Fruit fly (Drosophila melanogaster) whole organism, prepupa: ENCODE measurements around the gene trus.

Source experiments
- CG10669 ChIP-seq: fragments of 200-800 bp; sonication (Bioruptor generic); optimal IDR thresholded peaks from 3 replicates; lab custom pipeline; 2018; ENCODE audit warnings: missing biosample characterization, mild to moderate bottlenecking, missing genetic modification characterization, moderate library complexity
- CG11294 ChIP-seq: fragments of 200-800 bp; sonication (Bioruptor generic); IDR thresholded peaks from 2 replicates; pipeline ENCODE4 v1.3.6; 2022; ENCODE audit warnings: missing biosample characterization, missing genetic modification characterization
- CG1621 ChIP-seq: fragments of 200-800 bp; sonication (Bioruptor generic); optimal IDR thresholded peaks from 3 replicates; lab custom pipeline; 2018; ENCODE audit warnings: missing biosample characterization, mild to moderate bottlenecking, missing genetic modification characterization
- CG3032 ChIP-seq: fragments of 200-800 bp; optimal IDR thresholded peaks from 2 replicates; lab custom pipeline; 2019; ENCODE audit warnings: missing biosample characterization, mild to moderate bottlenecking, missing genetic modification characterization, moderate library complexity
- CG31627 ChIP-seq: fragments of 200-800 bp; sonication (Bioruptor generic); optimal IDR thresholded peaks from 3 replicates; lab custom pipeline; 2016; ENCODE audit warnings: missing biosample characterization, missing genetic modification characterization
- CG34406 ChIP-seq: fragments of 200-800 bp; sonication (Bioruptor generic); optimal IDR thresholded peaks from 3 replicates; lab custom pipeline; 2016; ENCODE audit warnings: missing biosample characterization, missing genetic modification characterization
- CG3919 ChIP-seq: fragments of 200-800 bp; sonication (Bioruptor generic); optimal IDR thresholded peaks from 3 replicates; lab custom pipeline; 2016; ENCODE audit warnings: missing biosample characterization, missing genetic modification characterization
- CG4318 ChIP-seq: fragments of 200-800 bp; sonication (Bioruptor generic); optimal IDR thresholded peaks from 3 replicates; lab custom pipeline; 2017; ENCODE audit warnings: missing biosample characterization, mild to moderate bottlenecking, missing genetic modification characterization
- CG6163 ChIP-seq: fragments of 200-800 bp; sonication (Bioruptor generic); IDR thresholded peaks from 3 replicates; pipeline ENCODE4 v1.3.6; 2022; ENCODE audit warnings: missing biosample characterization, missing genetic modification characterization
- CG6276 ChIP-seq: fragments of 200-800 bp; sonication (Bioruptor generic); optimal IDR thresholded peaks from 2 replicates; lab custom pipeline; 2017; ENCODE audit warnings: missing biosample characterization, mild to moderate bottlenecking, missing genetic modification characterization
- CG6808 ChIP-seq: fragments of 200-800 bp; sonication (Bioruptor generic); optimal IDR thresholded peaks from 3 replicates; lab custom pipeline; 2017; ENCODE audit warnings: missing biosample characterization, missing genetic modification characterization, mild to moderate bottlenecking, moderate library complexity, missing genetic modification reagents
- CG6854 ChIP-seq: fragments of 200-800 bp; sonication (Bioruptor generic); optimal IDR thresholded peaks from 2 replicates; lab custom pipeline; 2017; ENCODE audit warnings: missing biosample characterization, mild to moderate bottlenecking, missing genetic modification characterization
- CG8119 ChIP-seq: fragments of 200-800 bp; sonication (Bioruptor generic); IDR thresholded peaks from 3 replicates; pipeline ENCODE4 v1.3.6; 2022; ENCODE audit warnings: missing biosample characterization, missing genetic modification characterization
- CG8319 ChIP-seq: fragments of 200-800 bp; sonication (Bioruptor generic); optimal IDR thresholded peaks from 3 replicates; lab custom pipeline; 2016; ENCODE audit warnings: missing biosample characterization, missing genetic modification characterization
- Eip78C ChIP-seq: fragments of 200-800 bp; sonication (Bioruptor generic); peaks from one replicate; lab custom pipeline; 2016; ENCODE audit warnings: missing biosample characterization, missing genetic modification characterization
- Ets96B ChIP-seq: fragments of 200-800 bp; optimal IDR thresholded peaks from 2 replicates; lab custom pipeline; 2019; ENCODE audit warnings: missing biosample characterization, mild to moderate bottlenecking, missing genetic modification characterization, moderate library complexity
- Gug ChIP-seq: fragments of 200-800 bp; sonication (Bioruptor generic); IDR thresholded peaks from 2 replicates; pipeline ENCODE4 v1.3.6; 2022; ENCODE audit warnings: missing biosample characterization, missing genetic modification characterization
- Hr38 ChIP-seq: sonication (Bioruptor generic); optimal IDR thresholded peaks from 2 replicates; lab custom pipeline; 2016; ENCODE audit warnings: missing biosample characterization, missing genetic modification characterization
- Hr39 ChIP-seq: fragments of 200-800 bp; sonication (Bioruptor generic); optimal IDR thresholded peaks from 2 replicates; lab custom pipeline; 2016; ENCODE audit warnings: missing biosample characterization, missing genetic modification characterization
- Lpt ChIP-seq: fragments of 200-800 bp; sonication (Bioruptor generic); optimal IDR thresholded peaks from 3 replicates; lab custom pipeline; 2016; ENCODE audit warnings: missing biosample characterization, missing genetic modification characterization
- Met ChIP-seq: fragments of 200-800 bp; sonication (Bioruptor generic); optimal IDR thresholded peaks from 3 replicates; lab custom pipeline; 2016; ENCODE audit warnings: missing biosample characterization, missing genetic modification characterization
- Sox102F ChIP-seq: fragments of 200-800 bp; sonication (Bioruptor generic); optimal IDR thresholded peaks from 2 replicates; lab custom pipeline; 2016; ENCODE audit warnings: missing biosample characterization, mild to moderate bottlenecking, missing genetic modification characterization
- Sox14 ChIP-seq: fragments of 200-800 bp; sonication (Bioruptor generic); optimal IDR thresholded peaks from 3 replicates; lab custom pipeline; 2016; ENCODE audit warnings: missing biosample characterization, missing genetic modification characterization
- cyc ChIP-seq: fragments of 200-800 bp; sonication (Bioruptor generic); optimal IDR thresholded peaks from 3 replicates; lab custom pipeline; 2016; ENCODE audit warnings: missing biosample characterization, missing genetic modification characterization
- dsx ChIP-seq: fragments of 200-800 bp; optimal IDR thresholded peaks from 3 replicates; lab custom pipeline; 2019; ENCODE audit warnings: missing biosample characterization, mild to moderate bottlenecking, missing genetic modification characterization, moderate library complexity; ENCODE audit not compliant: poor library complexity, severe bottlenecking
- esn ChIP-seq: fragments of 200-800 bp; sonication (Bioruptor generic); optimal IDR thresholded peaks from 2 replicates; lab custom pipeline; 2016; ENCODE audit warnings: missing biosample characterization, mild to moderate bottlenecking, missing genetic modification characterization, moderate library complexity
- fd59A ChIP-seq: fragments of 200-800 bp; sonication (Bioruptor generic); optimal IDR thresholded peaks from 2 replicates; lab custom pipeline; 2017; ENCODE audit warnings: missing biosample characterization, mild to moderate bottlenecking, missing genetic modification characterization, missing genetic modification reagents
- fd85E ChIP-seq: fragments of 200-800 bp; sonication (Bioruptor generic); optimal IDR thresholded peaks from 3 replicates; lab custom pipeline; 2016; ENCODE audit warnings: missing biosample characterization, missing genetic modification characterization
- lz ChIP-seq: fragments of 200-800 bp; sonication (Bioruptor generic); optimal IDR thresholded peaks from 3 replicates; lab custom pipeline; 2016; ENCODE audit warnings: missing biosample characterization, missing genetic modification characterization
- net ChIP-seq: fragments of 200-800 bp; sonication (Bioruptor generic); optimal IDR thresholded peaks from 3 replicates; lab custom pipeline; 2016; ENCODE audit warnings: missing biosample characterization, missing genetic modification characterization
- salr ChIP-seq, 2 experiments: fragments of 200-800 bp; sonication (Bioruptor generic); optimal IDR thresholded peaks; 3 replicates each; lab custom pipeline; 2016 to 2018; ENCODE audit warnings: missing biosample characterization in 2 of 2, missing genetic modification characterization in 2 of 2, mild to moderate bottlenecking in 1 of 2
- spab ChIP-seq: fragments of 200-800 bp; sonication (Bioruptor generic); optimal IDR thresholded peaks from 2 replicates; lab custom pipeline; 2017; ENCODE audit warnings: missing biosample characterization, mild to moderate bottlenecking, missing genetic modification characterization, missing genetic modification reagents
- ss ChIP-seq, 2 experiments: fragments of 200-800 bp; sonication (Bioruptor generic); optimal IDR thresholded peaks; 2 replicates in 1 of 2; 3 replicates in 1 of 2; lab custom pipeline; 2017 to 2018; ENCODE audit warnings: mild to moderate bottlenecking in 2 of 2, missing biosample characterization in 2 of 2, missing genetic modification characterization in 2 of 2, moderate library complexity in 1 of 2
- svp ChIP-seq: fragments of 200-800 bp; sonication (Bioruptor generic); peaks from one replicate; lab custom pipeline; 2016; ENCODE audit warnings: missing biosample characterization, missing genetic modification characterization
- topi ChIP-seq: fragments of 200-800 bp; sonication (Bioruptor generic); optimal IDR thresholded peaks from 3 replicates; lab custom pipeline; 2016; ENCODE audit warnings: missing biosample characterization, missing genetic modification characterization
- vri ChIP-seq: fragments of 200-800 bp; sonication (Bioruptor generic); optimal IDR thresholded peaks from 3 replicates; lab custom pipeline; 2016; ENCODE audit warnings: missing biosample characterization, mild to moderate bottlenecking, missing genetic modification characterization

The trus gene

DNA sequence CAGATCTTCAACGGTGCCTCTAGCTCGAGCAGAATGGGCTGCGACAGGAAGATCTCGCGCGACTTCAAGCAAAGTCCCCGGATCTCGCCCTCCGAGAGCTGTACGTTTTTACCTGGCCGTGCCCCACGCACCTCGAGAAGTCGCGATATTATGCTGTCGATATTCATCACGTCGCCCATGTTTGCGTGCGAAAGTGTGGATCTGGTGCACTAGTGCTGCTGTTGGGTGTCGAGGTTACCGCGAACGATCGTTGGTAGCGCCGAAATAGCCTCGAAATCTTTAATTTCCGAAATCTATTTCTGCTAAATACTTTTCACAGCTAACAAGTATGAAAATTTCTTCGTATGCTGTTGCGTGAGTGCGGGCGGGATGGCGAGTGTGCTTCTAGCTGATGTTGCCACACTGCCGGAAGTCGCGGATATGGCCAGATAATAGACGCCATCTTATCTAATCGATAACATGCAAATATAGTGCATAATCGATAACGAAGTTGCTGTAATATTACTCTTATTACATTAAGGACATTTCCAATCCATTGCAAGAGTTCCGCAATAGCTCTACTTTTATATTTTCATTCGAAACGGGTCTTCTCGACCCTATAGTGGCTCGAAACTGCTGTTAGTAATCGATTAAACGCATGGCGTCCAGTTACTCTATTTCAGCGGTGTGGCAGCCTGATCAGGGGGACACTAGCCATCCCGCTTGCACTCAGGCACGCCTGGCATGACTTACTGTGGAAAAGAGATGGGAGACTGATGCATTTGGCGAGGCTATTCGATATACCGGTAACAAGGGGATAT lies 30.7 kb upstream of the trus start, which contains the start of gene Pp1-87B:
Gene Pp1-87B (minus strand): TSS at position 408 of the 800 bp plus-strand sequence.
- TF ChIP-seq CG3032 (tag; lab: Kevin White, UChicago) (peak; percentile 5), CG31627 (GFP tag; lab: Kevin White, UChicago) (peak; percentile 29), Eip78C (peak; percentile 69), CG1621 (tag; lab: Kevin White, UChicago) (peak; percentile 20), lz (GFP tag; lab: Kevin White, UChicago) (no peak), esn (peak; percentile 17)

DNA sequence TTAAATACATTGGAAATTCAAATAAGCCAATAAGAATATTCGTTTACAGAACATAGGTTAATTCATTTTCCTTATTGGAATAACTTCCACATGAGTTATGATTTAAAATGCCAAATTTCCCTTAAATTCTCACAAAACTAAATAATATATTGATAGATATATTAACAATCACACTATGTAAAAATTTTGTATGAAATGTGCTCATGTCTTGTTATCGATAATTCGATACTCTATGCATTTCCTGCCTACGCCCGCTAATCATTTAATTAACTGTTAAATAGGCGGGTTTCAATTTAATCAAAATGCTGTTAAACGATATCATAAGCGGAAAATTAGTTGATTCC lies 30.1 kb upstream of the trus start, which contains the start of gene NANS:
Gene NANS (plus strand): TSS at position 269 of the 344 bp plus-strand sequence.
- TF ChIP-seq Sox102F (GFP tag; lab: Kevin White, UChicago) (no peak), CG8119 (no peak), CG11294 (GFP tag; lab: Robert Waterston, UW) (no peak), svp (GFP tag; lab: Kevin White, UChicago) (no peak), CG6854 (GFP tag; lab: Kevin White, UChicago) (peak; percentile 17)

DNA sequence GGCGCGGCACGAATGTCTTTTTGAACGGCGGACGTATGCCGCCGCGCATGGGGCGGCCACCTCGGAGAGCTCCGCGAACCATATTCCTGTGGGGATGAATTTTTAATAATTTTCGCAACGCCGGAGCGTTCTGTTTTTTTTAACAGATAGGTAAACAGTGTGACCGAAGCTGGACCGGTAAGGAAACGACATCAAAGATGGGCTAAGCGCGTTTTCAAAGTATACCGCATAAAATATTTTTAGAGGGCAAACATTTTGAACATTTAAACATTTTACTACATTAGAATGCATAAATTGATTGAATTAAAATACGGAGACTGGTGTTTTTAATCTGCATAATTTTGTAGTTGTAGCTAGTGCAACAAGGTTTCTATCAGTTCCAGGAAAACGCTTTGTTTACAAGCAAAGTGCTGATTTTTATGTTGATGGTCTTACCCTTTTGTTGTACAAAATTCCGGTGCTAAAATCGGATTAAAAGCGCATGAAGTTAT lies 27.2 kb upstream of the trus start, which contains the start of the genes CG5641 and CG5245:
Gene CG5641 (minus strand): TSS at position 163 of the 491 bp plus-strand sequence.
Gene CG5245 (plus strand): TSS at position 441 of the 491 bp plus-strand sequence.
- no peak for TF ChIP-seq Lpt (GFP tag; lab: Kevin White, UChicago)
- TF ChIP-seq CG8319 (GFP tag; lab: Kevin White, UChicago): no peak
- no peak for TF ChIP-seq net (GFP tag; lab: Kevin White, UChicago)
- TF ChIP-seq CG6808: no peak
- peak; percentile 17 for TF ChIP-seq Sox14

DNA sequence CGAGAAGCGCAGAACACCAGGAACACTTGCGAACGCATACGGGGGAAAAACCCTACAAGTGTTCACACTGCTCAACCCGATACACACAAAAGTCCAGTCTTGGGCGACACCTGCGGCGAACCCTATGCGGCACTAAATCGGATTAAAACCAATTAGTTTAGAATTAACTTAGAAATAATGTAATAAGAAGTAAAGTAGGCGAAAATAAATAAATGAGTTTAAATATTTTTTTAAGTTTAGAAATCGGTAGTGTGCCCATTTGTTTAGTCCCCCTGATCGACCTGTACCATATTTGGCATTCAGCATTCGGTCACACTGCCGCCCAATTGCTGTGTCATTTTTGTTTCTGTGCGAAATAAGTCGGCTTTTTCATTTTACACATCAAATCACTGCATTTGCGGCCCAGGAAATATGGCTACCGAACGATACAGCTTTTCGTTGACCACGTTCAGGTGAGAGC lies 25.3 kb upstream of the trus start, which contains the start of gene Prosalpha2:
Gene Prosalpha2 (plus strand): TSS at position 292 of the 460 bp plus-strand sequence.
- peak; percentile 29 for TF ChIP-seq topi (GFP tag; lab: Kevin White, UChicago)
- TF ChIP-seq Gug: 0 out of 2 replicates have a peak, but pooled peaks have one; percentile 30
- TF ChIP-seq Lpt (GFP tag; lab: Kevin White, UChicago): no peak
- peak; percentile 18 for TF ChIP-seq dsx
- TF ChIP-seq Hr38: no peak
- TF ChIP-seq CG6276 (GFP tag; lab: Kevin White, UChicago): no peak
- TF ChIP-seq CG11294 (GFP tag; lab: Robert Waterston, UW): no peak
- TF ChIP-seq CG3919 (GFP tag; lab: Kevin White, UChicago): no peak
- TF ChIP-seq CG34406: peak; percentile 16
- TF ChIP-seq CG1621 (tag; lab: Kevin White, UChicago): no peak
- no peak for TF ChIP-seq CG10669
- TF ChIP-seq Hr39 (GFP tag; lab: Kevin White, UChicago): no peak
- no peak for TF ChIP-seq vri
- TF ChIP-seq Sox14: peak; percentile 48
- peak; percentile 77 for TF ChIP-seq Eip78C
- no peak for TF ChIP-seq CG6808
- TF ChIP-seq fd59A (GFP tag; lab: Kevin White, UChicago): no peak
- peak; percentile 23 for TF ChIP-seq cyc (GFP tag; lab: Kevin White, UChicago)
- TF ChIP-seq CG31627 (GFP tag; lab: Kevin White, UChicago): peak; percentile 19
- peak; percentile 33 for TF ChIP-seq Ets96B (tag; lab: Kevin White, UChicago)
- no peak for TF ChIP-seq spab
- TF ChIP-seq CG6163 (GFP tag; lab: Robert Waterston, UW): peak; percentile 40; the same call in 1 of the 3 replicates
- no peak for TF ChIP-seq CG8319 (GFP tag; lab: Kevin White, UChicago)
- no peak for TF ChIP-seq fd85E (GFP tag; lab: Kevin White, UChicago)
- peak; percentile 22 for TF ChIP-seq lz (GFP tag; lab: Kevin White, UChicago)
- no peak for TF ChIP-seq Met (GFP tag; lab: Kevin White, UChicago)
- TF ChIP-seq ss (GFP tag; optimal IDR thresholded peaks at IDR 0.05; lab: Kevin White, UChicago): no peak
- TF ChIP-seq salr (GFP tag; optimal IDR thresholded peaks at IDR 0.05; lab: Kevin White, UChicago): no peak
- no peak for TF ChIP-seq CG3032 (tag; lab: Kevin White, UChicago)
- peak; percentile 22 for TF ChIP-seq esn
- TF ChIP-seq CG4318: no peak
